Fruit fly (Drosophila melanogaster) whole organism, prepupa: ENCODE results near the gene CG5151.

Source experiments
- CG10631 ChIP-seq: fragments of 200-800 bp; sonication (Bioruptor generic); optimal IDR thresholded peaks from 2 replicates; lab custom pipeline; 2016; ENCODE audit warnings: missing biosample characterization, missing genetic modification characterization
- CG15336 ChIP-seq: fragments of 200-800 bp; sonication (Bioruptor generic); IDR thresholded peaks from 2 replicates; pipeline ENCODE4 v1.3.6; 2022; ENCODE audit warnings: missing biosample characterization, missing genetic modification characterization
- CG1621 ChIP-seq: fragments of 200-800 bp; sonication (Bioruptor generic); optimal IDR thresholded peaks from 3 replicates; lab custom pipeline; 2018; ENCODE audit warnings: missing biosample characterization, mild to moderate bottlenecking, missing genetic modification characterization
- CG16779 ChIP-seq: fragments of 200-800 bp; sonication (Bioruptor generic); optimal IDR thresholded peaks from 3 replicates; lab custom pipeline; 2017; ENCODE audit warnings: missing biosample characterization, mild to moderate bottlenecking, missing genetic modification characterization
- CG3032 ChIP-seq: fragments of 200-800 bp; optimal IDR thresholded peaks from 2 replicates; lab custom pipeline; 2019; ENCODE audit warnings: missing biosample characterization, mild to moderate bottlenecking, missing genetic modification characterization, moderate library complexity
- CG31627 ChIP-seq: fragments of 200-800 bp; sonication (Bioruptor generic); optimal IDR thresholded peaks from 3 replicates; lab custom pipeline; 2016; ENCODE audit warnings: missing biosample characterization, missing genetic modification characterization
- CG32006 ChIP-seq: fragments of 200-800 bp; sonication (Bioruptor generic); optimal IDR thresholded peaks from 3 replicates; lab custom pipeline; 2017; ENCODE audit warnings: missing biosample characterization, mild to moderate bottlenecking, missing genetic modification characterization
- CG34406 ChIP-seq: fragments of 200-800 bp; sonication (Bioruptor generic); optimal IDR thresholded peaks from 3 replicates; lab custom pipeline; 2016; ENCODE audit warnings: missing biosample characterization, missing genetic modification characterization
- CG3919 ChIP-seq: fragments of 200-800 bp; sonication (Bioruptor generic); optimal IDR thresholded peaks from 3 replicates; lab custom pipeline; 2016; ENCODE audit warnings: missing biosample characterization, missing genetic modification characterization
- CG6163 ChIP-seq: fragments of 200-800 bp; sonication (Bioruptor generic); IDR thresholded peaks from 3 replicates; pipeline ENCODE4 v1.3.6; 2022; ENCODE audit warnings: missing biosample characterization, missing genetic modification characterization
- CG6276 ChIP-seq: fragments of 200-800 bp; sonication (Bioruptor generic); optimal IDR thresholded peaks from 2 replicates; lab custom pipeline; 2017; ENCODE audit warnings: missing biosample characterization, mild to moderate bottlenecking, missing genetic modification characterization
- CG6792 ChIP-seq: fragments of 200-800 bp; sonication (Bioruptor generic); optimal IDR thresholded peaks from 3 replicates; lab custom pipeline; 2016; ENCODE audit warnings: missing biosample characterization, missing genetic modification characterization
- CG8119 ChIP-seq: fragments of 200-800 bp; sonication (Bioruptor generic); IDR thresholded peaks from 3 replicates; pipeline ENCODE4 v1.3.6; 2022; ENCODE audit warnings: missing biosample characterization, missing genetic modification characterization
- CG8319 ChIP-seq: fragments of 200-800 bp; sonication (Bioruptor generic); optimal IDR thresholded peaks from 3 replicates; lab custom pipeline; 2016; ENCODE audit warnings: missing biosample characterization, missing genetic modification characterization
- Eip78C ChIP-seq: fragments of 200-800 bp; sonication (Bioruptor generic); peaks from one replicate; lab custom pipeline; 2016; ENCODE audit warnings: missing biosample characterization, missing genetic modification characterization
- Gug ChIP-seq: fragments of 200-800 bp; sonication (Bioruptor generic); IDR thresholded peaks from 2 replicates; pipeline ENCODE4 v1.3.6; 2022; ENCODE audit warnings: missing biosample characterization, missing genetic modification characterization
- Hr39 ChIP-seq: fragments of 200-800 bp; sonication (Bioruptor generic); optimal IDR thresholded peaks from 2 replicates; lab custom pipeline; 2016; ENCODE audit warnings: missing biosample characterization, missing genetic modification characterization
- Lpt ChIP-seq: fragments of 200-800 bp; sonication (Bioruptor generic); optimal IDR thresholded peaks from 3 replicates; lab custom pipeline; 2016; ENCODE audit warnings: missing biosample characterization, missing genetic modification characterization
- Met ChIP-seq: fragments of 200-800 bp; sonication (Bioruptor generic); optimal IDR thresholded peaks from 3 replicates; lab custom pipeline; 2016; ENCODE audit warnings: missing biosample characterization, missing genetic modification characterization
- OdsH ChIP-seq: fragments of 200-800 bp; sonication (Bioruptor generic); optimal IDR thresholded peaks from 3 replicates; lab custom pipeline; 2016; ENCODE audit warnings: missing biosample characterization, missing genetic modification characterization
- Sox15 ChIP-seq: fragments of 200-800 bp; sonication (Bioruptor generic); optimal IDR thresholded peaks from 3 replicates; lab custom pipeline; 2016; ENCODE audit warnings: missing biosample characterization, missing genetic modification characterization
- acj6 ChIP-seq: fragments of 200-800 bp; sonication (Bioruptor generic); optimal IDR thresholded peaks from 3 replicates; lab custom pipeline; 2016; ENCODE audit warnings: missing biosample characterization, missing genetic modification characterization
- dac ChIP-seq: fragments of 200-800 bp; sonication (Bioruptor generic); optimal IDR thresholded peaks from 2 replicates; lab custom pipeline; 2017; ENCODE audit warnings: missing biosample characterization, mild to moderate bottlenecking, missing genetic modification characterization
- dsx ChIP-seq: fragments of 200-800 bp; optimal IDR thresholded peaks from 3 replicates; lab custom pipeline; 2019; ENCODE audit warnings: missing biosample characterization, mild to moderate bottlenecking, missing genetic modification characterization, moderate library complexity; ENCODE audit not compliant: poor library complexity, severe bottlenecking
- eg ChIP-seq: fragments of 200-800 bp; sonication (Bioruptor generic); IDR thresholded peaks from 3 replicates; pipeline ENCODE4 v1.3.6; 2022; ENCODE audit warnings: missing biosample characterization, missing genetic modification characterization
- esn ChIP-seq: fragments of 200-800 bp; sonication (Bioruptor generic); optimal IDR thresholded peaks from 2 replicates; lab custom pipeline; 2016; ENCODE audit warnings: missing biosample characterization, mild to moderate bottlenecking, missing genetic modification characterization, moderate library complexity
- fd59A ChIP-seq: fragments of 200-800 bp; sonication (Bioruptor generic); optimal IDR thresholded peaks from 2 replicates; lab custom pipeline; 2017; ENCODE audit warnings: missing biosample characterization, mild to moderate bottlenecking, missing genetic modification characterization, missing genetic modification reagents
- fd85E ChIP-seq: fragments of 200-800 bp; sonication (Bioruptor generic); optimal IDR thresholded peaks from 3 replicates; lab custom pipeline; 2016; ENCODE audit warnings: missing biosample characterization, missing genetic modification characterization
- fkh ChIP-seq: fragments of 200-800 bp; sonication (Bioruptor generic); optimal IDR thresholded peaks from 3 replicates; lab custom pipeline; 2017; ENCODE audit warnings: missing biosample characterization, mild to moderate bottlenecking, missing genetic modification characterization, moderate library complexity
- pdm3 ChIP-seq: fragments of 200-800 bp; sonication (Bioruptor generic); optimal IDR thresholded peaks from 3 replicates; lab custom pipeline; 2016; ENCODE audit warnings: missing biosample characterization, missing genetic modification characterization
- salr ChIP-seq, 2 experiments: fragments of 200-800 bp; sonication (Bioruptor generic); optimal IDR thresholded peaks; 3 replicates each; lab custom pipeline; 2016 to 2018; ENCODE audit warnings: missing biosample characterization in 2 of 2, missing genetic modification characterization in 2 of 2, mild to moderate bottlenecking in 1 of 2
- spab ChIP-seq: fragments of 200-800 bp; sonication (Bioruptor generic); optimal IDR thresholded peaks from 2 replicates; lab custom pipeline; 2017; ENCODE audit warnings: missing biosample characterization, mild to moderate bottlenecking, missing genetic modification characterization, missing genetic modification reagents
- vri ChIP-seq: fragments of 200-800 bp; sonication (Bioruptor generic); optimal IDR thresholded peaks from 3 replicates; lab custom pipeline; 2016; ENCODE audit warnings: missing biosample characterization, mild to moderate bottlenecking, missing genetic modification characterization

The CG5151 gene

DNA sequence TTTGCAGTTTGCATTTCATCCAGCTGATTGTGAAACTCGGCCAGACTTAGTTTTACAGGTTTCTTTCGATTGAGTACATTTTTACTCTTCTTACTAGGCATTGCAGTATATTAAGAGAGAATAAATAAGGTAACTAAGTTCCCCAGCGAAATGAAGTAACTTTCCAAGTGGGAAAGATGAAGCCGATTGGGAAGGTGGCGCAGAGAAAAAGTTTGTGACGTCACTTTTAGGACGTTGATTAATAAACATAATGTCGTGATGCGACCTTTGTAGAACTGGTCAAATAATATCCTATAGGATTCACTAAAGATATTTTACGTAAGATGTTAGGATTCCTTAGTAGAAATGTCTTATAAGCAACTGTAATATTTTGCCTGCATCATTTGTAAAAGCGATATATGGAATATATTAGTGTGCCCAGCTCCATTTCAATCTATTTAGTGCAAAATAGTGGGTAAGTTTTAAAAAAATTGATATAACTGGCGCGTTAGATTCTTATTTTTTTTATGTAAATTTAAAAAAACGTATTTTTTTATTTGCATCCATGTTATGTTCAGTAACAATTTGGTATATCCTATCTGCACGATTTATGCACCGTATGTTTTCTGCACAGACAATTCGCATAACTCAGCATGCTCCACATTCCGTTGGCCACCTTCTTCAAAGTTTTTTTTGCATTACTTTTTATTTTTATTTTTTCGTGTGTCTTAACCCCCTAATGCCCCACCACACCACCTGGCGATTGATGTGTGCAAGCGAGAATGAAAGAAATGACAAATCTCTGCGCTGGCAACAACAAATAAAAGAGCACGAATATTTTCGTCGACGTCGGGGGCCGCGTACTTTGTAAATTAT lies 20.6 kb downstream of the CG5151 start, which contains the start of gene CG32152:
Gene CG32152, minus strand, starts transcription at position 352 of the 855 bp plus-strand sequence.
- peak; percentile 64 for TF ChIP-seq Eip78C (GFP tag; lab: Kevin White, UChicago)
- TF ChIP-seq CG15336 (GFP tag; lab: Robert Waterston, UW), result peak; percentile 37
- peak; percentile 70; the same call in 2 of the 3 replicates for TF ChIP-seq eg (GFP tag; lab: Robert Waterston, UW)
- TF ChIP-seq vri, result no peak
- no peak for TF ChIP-seq CG32006 (GFP tag; lab: Kevin White, UChicago)
- TF ChIP-seq acj6 (GFP tag; lab: Kevin White, UChicago), result peak; percentile 5
- peak; percentile 61; the same call in 2 of the 3 replicates for TF ChIP-seq CG6163

DNA sequence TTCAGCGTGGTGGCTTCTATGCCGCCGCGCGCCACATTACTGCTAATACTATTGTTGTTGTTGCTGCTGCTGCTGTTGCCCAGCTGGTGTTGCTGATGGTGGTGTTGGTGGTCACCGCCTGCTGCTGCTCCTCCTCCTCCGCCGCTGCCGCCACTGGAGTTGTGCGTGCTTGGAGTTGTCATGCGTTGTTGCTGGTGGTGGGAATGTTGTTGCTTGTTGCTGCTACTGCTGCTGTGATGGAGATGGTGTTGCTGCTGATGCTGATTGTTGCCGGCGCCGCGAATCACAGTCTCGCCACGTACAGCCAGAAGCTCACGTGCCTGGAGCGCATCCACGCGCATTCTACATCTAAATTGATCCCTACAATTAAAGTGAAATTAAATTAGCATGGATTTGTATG lies 22.9 kb downstream of the CG5151 start:
- TF ChIP-seq CG6792 (GFP tag; lab: Kevin White, UChicago) (no peak), CG10631 (GFP tag; lab: Kevin White, UChicago) (no peak), salr (GFP tag; optimal IDR thresholded peaks at IDR 0.05; lab: Kevin White, UChicago) (no peak), CG3032 (tag; lab: Kevin White, UChicago) (no peak), CG34406 (GFP tag; lab: Kevin White, UChicago) (no peak), fd85E (GFP tag; lab: Kevin White, UChicago) (no peak)

DNA sequence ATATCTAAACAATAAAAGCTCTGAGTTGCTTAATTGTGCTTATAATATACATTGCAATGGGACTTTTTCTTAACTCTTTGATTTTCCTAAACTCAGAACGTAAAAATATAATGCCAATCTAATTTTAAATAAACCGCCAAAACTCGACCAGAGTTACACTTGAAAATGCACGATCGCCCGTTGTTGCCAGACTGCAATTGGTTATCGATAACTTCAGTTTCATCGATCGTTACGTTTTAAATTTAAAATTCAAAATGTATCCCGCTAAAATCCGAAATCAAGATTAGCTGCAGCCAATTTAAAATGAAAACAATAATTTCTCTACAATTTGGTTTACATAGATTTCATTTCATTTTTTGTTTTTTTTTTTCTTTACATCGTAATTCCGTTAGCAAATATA lies 25.4 kb downstream of the CG5151 start:
- TF ChIP-seq CG3919 (no peak), Hr39 (GFP tag; lab: Kevin White, UChicago) (no peak), OdsH (GFP tag; lab: Kevin White, UChicago) (no peak), spab (GFP tag; lab: Kevin White, UChicago) (no peak), CG34406 (GFP tag; lab: Kevin White, UChicago) (no peak), Sox15 (GFP tag; lab: Kevin White, UChicago) (no peak), Met (GFP tag; lab: Kevin White, UChicago) (no peak), CG16779 (tag; lab: Kevin White, UChicago) (no peak), Gug (GFP tag; lab: Robert Waterston, UW) (no peak), fd59A (no peak), dsx (GFP tag; lab: Kevin White, UChicago) (no peak), eg (GFP tag; lab: Robert Waterston, UW) (no peak), fkh (GFP tag; lab: Kevin White, UChicago) (no peak), CG8319 (no peak), esn (GFP tag; lab: Kevin White, UChicago) (no peak), CG6792 (GFP tag; lab: Kevin White, UChicago) (no peak), Lpt (GFP tag; lab: Kevin White, UChicago) (no peak)

DNA sequence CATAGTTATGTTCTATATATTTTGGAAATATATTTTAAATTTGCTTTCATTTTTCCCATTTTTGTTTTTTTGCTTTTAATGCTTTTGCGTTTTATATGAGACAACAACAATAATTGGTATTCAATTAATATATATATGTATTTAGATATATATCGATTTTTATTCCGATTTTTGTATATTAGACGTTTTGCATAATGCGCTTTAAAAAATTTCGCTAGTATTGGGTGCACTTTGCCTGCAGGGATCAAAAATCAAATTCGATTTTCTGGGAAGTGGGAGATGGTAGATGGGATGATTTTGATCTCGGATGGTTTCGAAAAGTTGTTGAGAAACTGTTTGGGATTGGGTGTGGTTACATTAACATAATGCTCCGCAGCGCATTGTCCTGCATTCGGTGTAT lies 26.7 kb downstream of the CG5151 start, which contains the start of gene CG5157:
Gene CG5157, minus strand, starts transcription at position 101 of the 400 bp plus-strand sequence.
- no peak for TF ChIP-seq dac (GFP tag; lab: Kevin White, UChicago)
- TF ChIP-seq CG31627 (GFP tag; lab: Kevin White, UChicago), result no peak
- no peak for TF ChIP-seq esn (GFP tag; lab: Kevin White, UChicago)
- no peak for TF ChIP-seq pdm3
- TF ChIP-seq CG6276 (GFP tag; lab: Kevin White, UChicago), result no peak
- no peak for TF ChIP-seq CG8119
- TF ChIP-seq vri, result no peak
- TF ChIP-seq CG1621, result no peak
